Worm (Caenorhabditis elegans): ENCODE data around the gene sma-1.

sma-1 gene

DNA sequence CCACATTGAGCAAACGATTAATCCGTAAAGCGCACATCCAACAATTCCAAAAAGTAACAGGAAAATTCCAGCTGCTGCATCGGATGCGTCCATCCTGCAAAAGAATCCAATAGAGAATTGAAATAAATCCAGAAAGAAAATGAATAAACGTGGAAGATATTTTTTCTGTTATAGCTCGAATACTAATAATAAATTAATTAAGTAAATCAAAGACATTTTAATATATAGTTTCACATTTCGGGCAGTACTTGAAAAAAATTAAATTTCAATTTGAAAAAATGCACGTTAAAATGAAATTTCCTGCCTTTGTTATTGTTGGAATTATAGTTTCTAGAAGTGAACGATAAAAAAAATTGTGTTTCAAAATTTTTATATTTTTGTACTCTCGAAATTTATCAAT, 31.1 kb upstream of the sma-1 start, which contains the start of gene R13H4.7:
R13H4.7 (minus strand) TSS at position 101 of the 400 bp plus-strand sequence.
- TF ChIP-seq ref-2 (tag; optimal IDR thresholded peaks at IDR 0.05) = no peak
- TF ChIP-seq nfya-1 (tag; optimal IDR thresholded peaks at IDR 0.05) = no peak
- no peak for TF ChIP-seq tbx-2 (tag; optimal IDR thresholded peaks at IDR 0.05)
- no peak for TF ChIP-seq syd-9 (tag; optimal IDR thresholded peaks at IDR 0.05)
- TF ChIP-seq C38D4.7 (GFP tag; optimal IDR thresholded peaks at IDR 0.05) = no peak
- TF ChIP-seq gmeb-2 (tag; optimal IDR thresholded peaks at IDR 0.05) = no peak
- TF ChIP-seq ceh-9 (tag; optimal IDR thresholded peaks at IDR 0.05) = no peak
- TF ChIP-seq K09A11.1 (tag; optimal IDR thresholded peaks at IDR 0.05; ENCODE audit: insufficient read depth) = no peak
- no peak for TF ChIP-seq ceh-31 (tag; optimal IDR thresholded peaks at IDR 0.05)
- no peak for TF ChIP-seq pqm-1 (tag; optimal IDR thresholded peaks at IDR 0.05)
- TF ChIP-seq hlh-13 (GFP tag; optimal IDR thresholded peaks at IDR 0.05) = no peak
- no peak for TF ChIP-seq pros-1 (tag; optimal IDR thresholded peaks at IDR 0.05)
- no peak for TF ChIP-seq nhr-11 (tag; optimal IDR thresholded peaks at IDR 0.05)

DNA sequence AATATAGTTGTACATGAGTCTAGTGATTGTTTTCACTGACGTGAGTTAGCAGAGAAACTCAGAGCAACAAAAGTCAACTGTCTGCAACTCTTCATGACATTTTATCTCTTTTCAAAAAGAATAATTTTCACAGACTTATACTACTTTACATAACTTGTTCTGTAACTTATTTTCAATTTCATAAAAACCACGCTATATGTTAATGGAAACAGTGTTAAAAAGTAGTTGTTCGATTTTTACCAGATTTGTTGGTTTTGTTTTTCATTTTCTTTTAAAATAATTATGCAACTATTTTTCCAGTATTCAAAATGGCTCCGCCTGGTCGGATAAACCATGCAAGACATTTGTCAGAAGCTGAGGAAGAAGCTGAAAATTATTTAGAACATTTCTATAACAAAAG, 24.2 kb upstream of the sma-1 start, which contains the start of gene sulp-4:
sulp-4 (plus strand) TSS at position 301 of the 400 bp plus-strand sequence.
- TF ChIP-seq ceh-30 (tag; optimal IDR thresholded peaks at IDR 0.05) = no peak
- no peak for TF ChIP-seq ref-2 (tag; optimal IDR thresholded peaks at IDR 0.05)
- TF ChIP-seq lim-6 (tag; optimal IDR thresholded peaks at IDR 0.05) = no peak
- TF ChIP-seq odd-2 (tag; optimal IDR thresholded peaks at IDR 0.05) = no peak
- TF ChIP-seq madf-2 (tag; optimal IDR thresholded peaks at IDR 0.05) = no peak
- TF ChIP-seq ttx-3 (tag; optimal IDR thresholded peaks at IDR 0.05) = no peak
- no peak for TF ChIP-seq pha-4 (tag; optimal IDR thresholded peaks at IDR 0.05)
- no peak for TF ChIP-seq ceh-6 (GFP tag; optimal IDR thresholded peaks at IDR 0.05)
- no peak for TF ChIP-seq ets-4 (tag; optimal IDR thresholded peaks at IDR 0.05)
- TF ChIP-seq dmd-4 (tag; optimal IDR thresholded peaks at IDR 0.05; ENCODE audit: borderline replicate concordance) = no peak
- TF ChIP-seq ceh-48 (tag; optimal IDR thresholded peaks at IDR 0.05) = no peak
- no peak for TF ChIP-seq C38D4.7 (GFP tag; optimal IDR thresholded peaks at IDR 0.05)
- TF ChIP-seq npax-4 (tag; optimal IDR thresholded peaks at IDR 0.05) = no peak

DNA sequence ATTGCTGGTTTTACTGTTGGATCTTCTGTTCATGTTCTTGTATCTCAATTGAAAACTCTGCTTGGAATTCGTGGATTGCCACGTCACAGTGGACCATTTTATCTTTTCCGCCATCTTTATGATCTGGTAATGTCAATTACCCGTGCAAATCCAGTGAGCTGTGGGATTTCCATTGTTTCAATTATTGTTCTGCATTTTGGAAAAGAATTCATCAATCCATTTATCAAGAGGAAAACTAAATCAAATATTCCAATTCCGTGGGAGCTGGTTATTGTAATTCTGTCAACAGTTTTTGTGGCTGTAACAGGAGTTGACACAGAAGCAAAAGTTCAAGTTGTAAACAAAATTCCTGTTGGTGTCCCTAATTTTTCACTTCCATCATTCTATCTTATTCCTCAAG, 22.6 kb upstream of the sma-1 start:
- TF ChIP-seq madf-2 (tag; optimal IDR thresholded peaks at IDR 0.05) (no peak), eyg-1 (tag; optimal IDR thresholded peaks at IDR 0.05) (no peak), pha-2 (tag; optimal IDR thresholded peaks at IDR 0.05) (no peak), elt-2 (tag; optimal IDR thresholded peaks at IDR 0.05) (no peak), elt-4 (tag; optimal IDR thresholded peaks at IDR 0.05) (no peak), npax-4 (tag; optimal IDR thresholded peaks at IDR 0.05) (no peak), hlh-13 (GFP tag; optimal IDR thresholded peaks at IDR 0.05) (no peak), C38D4.7 (GFP tag; optimal IDR thresholded peaks at IDR 0.05) (no peak), ceh-24 (tag; optimal IDR thresholded peaks at IDR 0.05) (no peak), syd-9 (tag; optimal IDR thresholded peaks at IDR 0.05) (no peak), sdc-2 (tag; optimal IDR thresholded peaks at IDR 0.05) (no peak), che-1 (tag; optimal IDR thresholded peaks at IDR 0.05) (no peak), lim-6 (tag; optimal IDR thresholded peaks at IDR 0.05) (no peak), rnt-1 (tag; optimal IDR thresholded peaks at IDR 0.05) (no peak), tbx-2 (tag; optimal IDR thresholded peaks at IDR 0.05) (no peak), nfya-1 (tag; optimal IDR thresholded peaks at IDR 0.05) (no peak), ama-1 (optimal IDR thresholded peaks at IDR 0.05) (no peak)

DNA sequence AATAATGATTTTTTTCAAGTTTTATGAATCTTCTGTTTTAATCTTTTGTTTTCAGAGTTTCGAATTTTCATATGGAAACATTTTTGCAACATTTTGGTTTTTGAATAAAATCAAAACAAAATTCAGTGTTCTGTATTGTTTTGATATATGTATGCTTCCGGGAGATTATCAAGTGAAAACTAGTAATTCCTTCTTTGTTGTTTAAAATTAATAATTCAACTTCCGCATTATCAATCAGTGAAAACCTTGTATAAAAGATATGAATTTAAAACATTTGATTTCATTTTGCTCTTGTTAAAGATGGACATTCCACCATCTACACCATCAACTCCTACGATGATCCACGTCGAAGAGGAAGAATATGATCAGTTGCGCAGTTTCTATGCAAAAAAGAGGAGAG, 19.5 kb upstream of the sma-1 start, which contains the start of gene sulp-5:
sulp-5 (plus strand) TSS at position 301 of the 400 bp plus-strand sequence.
- TF ChIP-seq ceh-6 (GFP tag; optimal IDR thresholded peaks at IDR 0.05) (no peak), pax-1 (tag; optimal IDR thresholded peaks at IDR 0.05) (no peak), tbx-7 (tag; optimal IDR thresholded peaks at IDR 0.05) (no peak), elt-2 (tag; optimal IDR thresholded peaks at IDR 0.05) (no peak), C38D4.7 (GFP tag; optimal IDR thresholded peaks at IDR 0.05) (no peak), hlh-8 (tag; optimal IDR thresholded peaks at IDR 0.05) (no peak), ahr-1 (tag; optimal IDR thresholded peaks at IDR 0.05) (no peak), elt-4 (tag; optimal IDR thresholded peaks at IDR 0.05) (no peak), pha-2 (tag; optimal IDR thresholded peaks at IDR 0.05) (no peak), ref-2 (tag; optimal IDR thresholded peaks at IDR 0.05) (no peak), K02D7.2 (tag; optimal IDR thresholded peaks at IDR 0.05) (no peak), zip-5 (tag; optimal IDR thresholded peaks at IDR 0.05) (no peak)

Data from whole organism, late embryonic.